Worm (Caenorhabditis elegans) whole organism, early embryonic: Measurements from ENCODE around the gene F53F4.18.

ENCODE experiments used
- B0310.2 ChIP-seq: sonication (generic microtip); optimal IDR thresholded peaks from 2 replicates; lab custom pipeline; 2016; ENCODE audit warnings: mild to moderate bottlenecking, missing genetic modification characterization, missing compliant biosample characterization
- F13C5.2 ChIP-seq: sonication (generic microtip); optimal IDR thresholded peaks from 2 replicates; lab custom pipeline; 2017; ENCODE audit warnings: mild to moderate bottlenecking, missing genetic modification characterization, inconsistent platforms, missing compliant biosample characterization
- aly-1 ChIP-seq: sonication (generic microtip); optimal IDR thresholded peaks from 2 replicates; lab custom pipeline; 2016; ENCODE audit warnings: missing genetic modification characterization, missing compliant biosample characterization
- ama-1 ChIP-seq: fragments of 150-350 bp; optimal IDR thresholded peaks from 2 replicates; lab custom pipeline; 2014
- ceh-13 ChIP-seq: fragments of 200-800 bp; sonication (Bioruptor generic); optimal IDR thresholded peaks from 2 replicates; lab custom pipeline; 2018; ENCODE audit warnings: mild to moderate bottlenecking, missing genetic modification characterization, missing compliant biosample characterization
- ceh-36 ChIP-seq: sonication (generic microtip); optimal IDR thresholded peaks from 2 replicates; lab custom pipeline; 2016; ENCODE audit warnings: missing genetic modification characterization, inconsistent platforms, missing compliant biosample characterization
- ets-7 ChIP-seq: sonication (generic microtip); optimal IDR thresholded peaks from 2 replicates; lab custom pipeline; 2016; ENCODE audit warnings: missing genotype, missing genetic modification characterization, missing compliant biosample characterization
- flt-1 ChIP-seq: fragments of 200-800 bp; sonication (Bioruptor generic); IDR thresholded peaks from 2 replicates; pipeline ENCODE4 v1.3.6; 2022; ENCODE audit warnings: missing genetic modification characterization, missing compliant biosample characterization
- hmbx-1 ChIP-seq: sonication (generic microtip); optimal IDR thresholded peaks from 2 replicates; lab custom pipeline; 2016; ENCODE audit warnings: mild to moderate bottlenecking, missing genetic modification characterization, missing compliant biosample characterization
- hmg-4 ChIP-seq: fragments of 200-800 bp; sonication (Bioruptor generic); optimal IDR thresholded peaks from 2 replicates; lab custom pipeline; 2018; ENCODE audit warnings: mild to moderate bottlenecking, missing genetic modification characterization, missing compliant biosample characterization
- hnd-1 ChIP-seq: sonication (generic microtip); optimal IDR thresholded peaks from 2 replicates; lab custom pipeline; 2016; ENCODE audit warnings: missing genetic modification characterization, missing compliant biosample characterization
- pes-1 ChIP-seq: fragments of 200-800 bp; sonication (Bioruptor generic); IDR thresholded peaks from 2 replicates; pipeline ENCODE4 v1.3.6; 2022; ENCODE audit warnings: missing genetic modification reagents, missing genetic modification characterization, missing compliant biosample characterization
- scrt-1 ChIP-seq: fragments of 200-800 bp; sonication (Bioruptor generic); IDR thresholded peaks from 2 replicates; pipeline ENCODE4 v1.3.6; 2022; ENCODE audit warnings: missing genetic modification characterization, missing compliant biosample characterization
- sea-1 ChIP-seq: fragments of 200-800 bp; sonication (Bioruptor generic); conservative IDR thresholded peaks from 2 replicates; pipeline ENCODE4 v1.3.6; 2022; ENCODE audit warnings: missing genetic modification characterization, missing compliant biosample characterization
- tbx-11 ChIP-seq: fragments of 200-800 bp; sonication (Bioruptor generic); IDR thresholded peaks from 2 replicates; pipeline ENCODE4 v1.3.6; 2022; ENCODE audit warnings: missing genetic modification characterization, missing compliant biosample characterization
- tbx-37 ChIP-seq: fragments of 200-800 bp; sonication (Bioruptor generic); conservative IDR thresholded peaks from 2 replicates; pipeline ENCODE4 v1.3.6; 2022; ENCODE audit warnings: missing genetic modification reagents, missing genetic modification characterization, missing compliant biosample characterization
- tra-4 ChIP-seq: sonication (generic microtip); optimal IDR thresholded peaks from 2 replicates; lab custom pipeline; 2017; ENCODE audit warnings: missing genetic modification characterization, missing compliant biosample characterization

Gene F53F4.18

DNA sequence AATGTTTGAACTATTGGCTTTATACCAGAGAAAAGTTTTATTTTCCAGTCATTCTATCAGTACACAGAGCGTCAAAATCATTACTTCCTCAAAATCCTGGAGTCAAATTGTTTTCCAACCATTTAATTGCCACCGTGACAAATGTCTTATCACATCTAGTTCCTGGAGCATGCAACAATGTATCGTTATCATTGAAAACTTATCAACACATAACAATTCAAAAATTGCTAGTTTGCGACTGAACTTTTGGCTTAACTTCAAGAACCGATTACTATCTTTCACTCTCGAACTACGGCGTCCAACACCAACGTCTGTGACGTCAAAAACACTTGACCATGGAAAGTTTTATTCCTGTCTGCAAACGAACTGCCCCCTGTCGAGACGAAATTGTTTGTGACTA is 48.1 kb downstream of the F53F4.18 start:
- TF ChIP-seq pes-1 (GFP tag; lab: Robert Waterston, UW) (no peak), hmg-4 (GFP tag; lab: Kevin White, UChicago) (no peak), F13C5.2 (tag; lab: Kevin White, UChicago) (no peak), hnd-1 (tag; lab: Kevin White, UChicago) (no peak), flt-1 (no peak), tbx-11 (no peak), tbx-37 (GFP tag; lab: Robert Waterston, UW) (no peak), ama-1 (lab: Kevin White, UChicago) (no peak), ceh-13 (GFP tag; lab: Kevin White, UChicago) (no peak), hmbx-1 (no peak), sea-1 (GFP tag; lab: Robert Waterston, UW) (no peak), ets-7 (no peak), aly-1 (no peak), scrt-1 (GFP tag; lab: Robert Waterston, UW) (no peak), tra-4 (tag; lab: Kevin White, UChicago) (no peak), B0310.2 (tag; lab: Kevin White, UChicago) (no peak), ceh-36 (tag; lab: Kevin White, UChicago) (no peak)
